Fruit fly (Drosophila melanogaster): ENCODE results near the gene Nulp1.
A peak's percentile ranks its signal among the peaks of the same experiment; 100 is the strongest.

Gene Nulp1

DNA sequence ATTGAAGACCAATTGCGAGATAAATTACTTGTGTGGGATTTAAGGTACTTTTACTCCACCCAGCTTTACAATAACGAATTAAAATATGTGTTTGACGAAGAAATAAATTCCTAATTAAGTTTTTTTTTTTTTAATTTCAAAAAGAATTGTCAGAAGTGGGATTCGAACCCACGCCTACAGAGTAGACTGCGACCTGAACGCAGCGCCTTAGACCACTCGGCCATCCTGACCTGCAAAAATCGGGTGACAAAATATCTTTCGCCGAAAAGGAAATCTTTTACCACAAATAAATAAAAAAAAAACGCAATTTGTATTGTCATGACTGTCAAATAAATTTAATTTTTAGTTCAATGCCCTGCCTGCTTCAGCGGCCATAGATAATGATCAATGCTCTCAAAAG is 42.1 kb upstream of the Nulp1 start:
- no peak for TF ChIP-seq CG6792 (GFP tag; optimal IDR thresholded peaks at IDR 0.05)
- no peak for TF ChIP-seq spab (GFP tag; optimal IDR thresholded peaks at IDR 0.05)
- TF ChIP-seq acj6 (GFP tag; optimal IDR thresholded peaks at IDR 0.05): no peak
- TF ChIP-seq Eip78C (GFP tag): no peak
- TF ChIP-seq Sox15 (GFP tag; optimal IDR thresholded peaks at IDR 0.05): no peak
- no peak for TF ChIP-seq fd85E (GFP tag; optimal IDR thresholded peaks at IDR 0.05)
- no peak for TF ChIP-seq CG31627 (GFP tag; optimal IDR thresholded peaks at IDR 0.05)
- TF ChIP-seq fd59A (GFP tag; optimal IDR thresholded peaks at IDR 0.05): no peak
- no peak for TF ChIP-seq CG10669 (GFP tag; optimal IDR thresholded peaks at IDR 0.05)
- no peak for TF ChIP-seq dac (GFP tag; optimal IDR thresholded peaks at IDR 0.05)
- no peak for TF ChIP-seq net (GFP tag; optimal IDR thresholded peaks at IDR 0.05)

DNA sequence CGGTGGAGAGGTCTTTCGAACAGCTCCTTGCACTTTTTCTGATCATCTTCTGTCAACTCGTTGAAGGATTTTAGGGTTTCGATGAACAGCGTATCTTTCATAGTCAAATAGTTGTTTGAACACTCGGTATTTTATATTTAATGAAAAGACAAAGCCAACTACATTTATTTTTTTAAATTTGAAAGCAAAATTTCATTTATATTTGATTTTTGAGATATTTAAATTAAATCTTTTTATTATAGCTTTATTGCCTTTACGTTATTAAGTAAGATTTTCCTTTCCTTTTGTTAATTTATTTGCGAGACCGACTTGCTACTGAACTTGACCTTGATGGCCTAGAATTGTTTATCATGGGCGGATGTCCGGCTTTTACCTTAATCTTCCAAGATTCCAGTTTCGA is 41.0 kb upstream of the Nulp1 start, which contains the start of gene CG42590:
Gene CG42590 (minus strand): TSS at position 101 of the 400 bp plus-strand sequence.
- TF ChIP-seq ss (GFP tag; optimal IDR thresholded peaks at IDR 0.05) (no peak), CG34406 (GFP tag; optimal IDR thresholded peaks at IDR 0.05) (no peak), Hr39 (GFP tag; optimal IDR thresholded peaks at IDR 0.05) (no peak), Eip75B (GFP tag; optimal IDR thresholded peaks at IDR 0.05) (no peak), CG9139 (GFP tag; optimal IDR thresholded peaks at IDR 0.05) (no peak), CG6163 (GFP tag; IDR thresholded peaks at IDR 0.05) (no peak), eg (GFP tag; IDR thresholded peaks at IDR 0.05) (no peak), CG6854 (GFP tag; optimal IDR thresholded peaks at IDR 0.05) (no peak), CG8632 (GFP tag; optimal IDR thresholded peaks at IDR 0.05) (no peak)

dm6 chr3L:8069860-8070259 is 40.3 kb upstream of the Nulp1 start, which contains the start of gene CG42591:
Gene CG42591, minus strand, starts transcription at chr3L:8069960.
- no peak for TF ChIP-seq cyc (GFP tag; optimal IDR thresholded peaks at IDR 0.05)
- TF ChIP-seq CG11902 (GFP tag; optimal IDR thresholded peaks at IDR 0.05): no peak
- no peak for TF ChIP-seq fkh (GFP tag; optimal IDR thresholded peaks at IDR 0.05)
- no peak for TF ChIP-seq CG10669 (GFP tag; optimal IDR thresholded peaks at IDR 0.05)
- no peak for TF ChIP-seq lz (GFP tag; optimal IDR thresholded peaks at IDR 0.05)
- TF ChIP-seq CG15336 (GFP tag; IDR thresholded peaks at IDR 0.05): no peak
- no peak for TF ChIP-seq CG3919 (GFP tag; optimal IDR thresholded peaks at IDR 0.05)
- TF ChIP-seq Sox15 (GFP tag; optimal IDR thresholded peaks at IDR 0.05): no peak
- no peak for TF ChIP-seq Eip75B (GFP tag; optimal IDR thresholded peaks at IDR 0.05)
- TF ChIP-seq OdsH (GFP tag; optimal IDR thresholded peaks at IDR 0.05): no peak
- no peak for TF ChIP-seq CG4318 (GFP tag; optimal IDR thresholded peaks at IDR 0.05)
- TF ChIP-seq eg (GFP tag; IDR thresholded peaks at IDR 0.05): no peak
- no peak for TF ChIP-seq Hr38 (GFP tag; optimal IDR thresholded peaks at IDR 0.05)
- no peak for TF ChIP-seq CG6854 (GFP tag; optimal IDR thresholded peaks at IDR 0.05)
- no peak for TF ChIP-seq Eip93F (GFP tag; optimal IDR thresholded peaks at IDR 0.05)
- no peak for TF ChIP-seq CG34406 (GFP tag; optimal IDR thresholded peaks at IDR 0.05)
- TF ChIP-seq vri (GFP tag; optimal IDR thresholded peaks at IDR 0.05): no peak
- no peak for TF ChIP-seq CG6808 (GFP tag; optimal IDR thresholded peaks at IDR 0.05)
- TF ChIP-seq CG32006 (GFP tag; optimal IDR thresholded peaks at IDR 0.05): no peak
- no peak for TF ChIP-seq Hr4 (GFP tag; optimal IDR thresholded peaks at IDR 0.05)

dm6 chr3L:8071192-8071591 is 39.0 kb upstream of the Nulp1 start:
- TF ChIP-seq Lpt (GFP tag; optimal IDR thresholded peaks at IDR 0.05) (no peak), vri (GFP tag; optimal IDR thresholded peaks at IDR 0.05) (peak; percentile 50)

dm6 chr3L:8071693-8072260 is 38.4 kb upstream of the Nulp1 start:
- TF ChIP-seq svp (GFP tag) (peak; percentile 97), Hr38 (GFP tag; optimal IDR thresholded peaks at IDR 0.05) (no peak), fkh (GFP tag; optimal IDR thresholded peaks at IDR 0.05) (no peak), CG8319 (GFP tag; optimal IDR thresholded peaks at IDR 0.05) (no peak), CG10631 (GFP tag; optimal IDR thresholded peaks at IDR 0.05) (no peak), fd59A (GFP tag; optimal IDR thresholded peaks at IDR 0.05) (no peak), CG6276 (GFP tag; optimal IDR thresholded peaks at IDR 0.05) (no peak), CG15336 (GFP tag; IDR thresholded peaks at IDR 0.05) (peak; percentile 17; the same call in 1 of the 2 replicates), CG6854 (GFP tag; optimal IDR thresholded peaks at IDR 0.05) (no peak), CG32006 (GFP tag; optimal IDR thresholded peaks at IDR 0.05) (no peak), achi (GFP tag; optimal IDR thresholded peaks at IDR 0.05) (no peak), Sox102F (GFP tag; optimal IDR thresholded peaks at IDR 0.05) (no peak), pdm3 (GFP tag; optimal IDR thresholded peaks at IDR 0.05) (no peak), vri (GFP tag; optimal IDR thresholded peaks at IDR 0.05) (no peak), fd85E (GFP tag; optimal IDR thresholded peaks at IDR 0.05) (no peak), Eip78C (GFP tag) (peak; percentile 3), CG6808 (GFP tag; optimal IDR thresholded peaks at IDR 0.05) (no peak)
